Worm (Caenorhabditis elegans): ENCODE data around the gene oac-57.

Gene oac-57

ce11 chrIV:12275892-12276291 is 31.7 kb downstream of the oac-57 start, which contains the start of gene vps-8:
Gene vps-8 (minus strand): TSS chrIV:12275992.
- TF ChIP-seq pat-9 (tag; optimal IDR thresholded peaks at IDR 0.05) (no peak), ceh-31 (tag; optimal IDR thresholded peaks at IDR 0.05) (no peak)

DNA sequence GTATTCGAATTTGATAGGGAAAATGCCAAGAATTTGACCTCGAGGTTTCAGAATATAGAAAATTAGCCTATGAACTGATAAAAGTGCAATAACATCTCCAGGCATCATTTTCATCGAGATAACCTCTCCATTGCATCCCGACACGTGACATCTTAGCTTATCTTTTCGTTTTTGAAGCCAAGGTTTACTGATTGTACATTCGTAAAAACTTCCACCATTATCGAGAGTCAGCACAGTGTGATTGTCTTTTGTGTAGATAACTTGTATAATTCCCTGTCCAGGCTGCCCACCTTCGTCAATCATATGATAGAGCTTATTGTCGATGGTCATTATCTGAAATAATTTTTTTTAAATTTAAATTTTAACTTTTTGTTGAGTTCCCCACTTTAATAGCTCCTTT is 33.3 kb downstream of the oac-57 start:
- TF ChIP-seq F13H6.1 (tag; optimal IDR thresholded peaks at IDR 0.05) = no peak
- no peak for TF ChIP-seq fax-1 (tag; optimal IDR thresholded peaks at IDR 0.05)
- TF ChIP-seq unc-3 (GFP tag; conservative IDR thresholded peaks at IDR 0.05) = no peak
- TF ChIP-seq unc-3 (tag; optimal IDR thresholded peaks at IDR 0.05) = no peak
- TF ChIP-seq lin-11 (tag; optimal IDR thresholded peaks at IDR 0.05) = no peak
- no peak for TF ChIP-seq madf-2 (tag; optimal IDR thresholded peaks at IDR 0.05)

- TF ChIP-seq sox-4 (tag; optimal IDR thresholded peaks at IDR 0.05) (no peak), pha-2 (tag; optimal IDR thresholded peaks at IDR 0.05) (no peak), pqm-1 (tag; optimal IDR thresholded peaks at IDR 0.05) (no peak), dve-1 (tag; optimal IDR thresholded peaks at IDR 0.05) (no peak), fkh-6 (tag; optimal IDR thresholded peaks at IDR 0.05) (no peak), nhr-11 (tag; optimal IDR thresholded peaks at IDR 0.05) (no peak), ttx-3 (tag; optimal IDR thresholded peaks at IDR 0.05) (no peak)
Observed at ce11 chrIV:12270392-12270791, 37.2 kb downstream of the oac-57 start, which contains the start of gene C42C1.3. Gene C42C1.3 (minus strand): TSS chrIV:12270492.

- peak; percentile 34 for TF ChIP-seq hlh-8 (tag; optimal IDR thresholded peaks at IDR 0.05)
- TF ChIP-seq elt-4 (tag; optimal IDR thresholded peaks at IDR 0.05) = no peak
- TF ChIP-seq tbx-7 (tag; optimal IDR thresholded peaks at IDR 0.05) = no peak
- peak; percentile 21 for TF ChIP-seq ceh-18 (tag; optimal IDR thresholded peaks at IDR 0.05)
- peak; percentile 50 for TF ChIP-seq pax-1 (tag; optimal IDR thresholded peaks at IDR 0.05)
- no peak for TF ChIP-seq ceh-2 (tag; optimal IDR thresholded peaks at IDR 0.05)
- peak; percentile 39 for TF ChIP-seq ceh-34 (tag; optimal IDR thresholded peaks at IDR 0.05)
- no peak for TF ChIP-seq fkh-10 (GFP tag; optimal IDR thresholded peaks at IDR 0.05)
- TF ChIP-seq ceh-6 (GFP tag; optimal IDR thresholded peaks at IDR 0.05) = no peak
- TF ChIP-seq elt-2 (tag; optimal IDR thresholded peaks at IDR 0.05) = no peak
- TF ChIP-seq nfya-1 (tag; optimal IDR thresholded peaks at IDR 0.05) = peak; percentile 84
- TF ChIP-seq unc-42 (tag; optimal IDR thresholded peaks at IDR 0.05) = peak; percentile 57
- TF ChIP-seq T23F11.4 (GFP tag; optimal IDR thresholded peaks at IDR 0.05) = no peak
- TF ChIP-seq hlh-30 (tag; optimal IDR thresholded peaks at IDR 0.05; ENCODE audit: insufficient read depth) = peak; percentile 33
- TF ChIP-seq ceh-9 (tag; optimal IDR thresholded peaks at IDR 0.05) = no peak
- no peak for TF ChIP-seq pag-3 (tag; optimal IDR thresholded peaks at IDR 0.05; ENCODE audit: borderline replicate concordance)
- no peak for TF ChIP-seq ama-1 (optimal IDR thresholded peaks at IDR 0.05)
- no peak for TF ChIP-seq pqm-1 (tag; optimal IDR thresholded peaks at IDR 0.05)
- no peak for TF ChIP-seq ztf-16 (tag; optimal IDR thresholded peaks at IDR 0.05)
- TF ChIP-seq pros-1 (tag; optimal IDR thresholded peaks at IDR 0.05) = no peak
- TF ChIP-seq tbx-2 (tag; optimal IDR thresholded peaks at IDR 0.05) = peak; percentile 36
- no peak for TF ChIP-seq hlh-13 (GFP tag; optimal IDR thresholded peaks at IDR 0.05)
- TF ChIP-seq ttx-3 (tag; optimal IDR thresholded peaks at IDR 0.05) = peak; percentile 14
- peak; percentile 39 for TF ChIP-seq zip-5 (tag; optimal IDR thresholded peaks at IDR 0.05)
- TF ChIP-seq ceh-31 (tag; optimal IDR thresholded peaks at IDR 0.05) = peak; percentile 64
- TF ChIP-seq ceh-19 (GFP tag; optimal IDR thresholded peaks at IDR 0.05) = no peak
- TF ChIP-seq unc-55 (GFP tag; optimal IDR thresholded peaks at IDR 0.05) = peak; percentile 58
- peak; percentile 51 for TF ChIP-seq ceh-48 (tag; optimal IDR thresholded peaks at IDR 0.05)
Observed at ce11 chrIV:12268272-12269045, 39.2 kb downstream of the oac-57 start, which contains the start of the genes ppm-1.H and rpl-34. Gene ppm-1.H (minus strand): TSS chrIV:12268322. Gene rpl-34 (plus strand): TSS chrIV:12268995.
